Fruit fly (Drosophila melanogaster): Measurements from ENCODE around the gene Ir94e.
A peak's percentile ranks its signal among the peaks of the same experiment; 100 is the strongest.

The Ir94e gene

dm6 chr3R:23372624-23373023 is 32.7 kb upstream of the Ir94e start, which contains the start of gene CG42827:
Gene CG42827, plus strand, starts transcription at chr3R:23372924.
- TF ChIP-seq Ets98B (GFP tag; IDR thresholded peaks at IDR 0.05), result no peak
- no peak for TF ChIP-seq CG8159 (tag; optimal IDR thresholded peaks at IDR 0.05)
- TF ChIP-seq CG9948 (tag; optimal IDR thresholded peaks at IDR 0.05), result no peak
- no peak for TF ChIP-seq CG17806 (tag; optimal IDR thresholded peaks at IDR 0.05)
- TF ChIP-seq CG34367 (tag; optimal IDR thresholded peaks at IDR 0.05), result no peak
- no peak for TF ChIP-seq Pif1A (GFP tag; optimal IDR thresholded peaks at IDR 0.05)
- no peak for TF ChIP-seq EcR (GFP tag; optimal IDR thresholded peaks at IDR 0.05)
- TF ChIP-seq fd96Ca (GFP tag; IDR thresholded peaks at IDR 0.05), result no peak
- no peak for TF ChIP-seq gl (tag; optimal IDR thresholded peaks at IDR 0.05)
- TF ChIP-seq D1 (tag; optimal IDR thresholded peaks at IDR 0.05), result no peak
- no peak for TF ChIP-seq Snoo (tag; optimal IDR thresholded peaks at IDR 0.05)
- TF ChIP-seq rn (GFP tag; IDR thresholded peaks at IDR 0.05), result no peak
- no peak for TF ChIP-seq Pif1B (GFP tag; optimal IDR thresholded peaks at IDR 0.05)
- no peak for TF ChIP-seq CG32121 (GFP tag; IDR thresholded peaks at IDR 0.05)
- TF ChIP-seq CG8301 (tag; optimal IDR thresholded peaks at IDR 0.05), result no peak
- no peak for TF ChIP-seq CG4496 (GFP tag; IDR thresholded peaks at IDR 0.05)
- no peak for TF ChIP-seq CG14655 (GFP tag; optimal IDR thresholded peaks at IDR 0.05)
- TF ChIP-seq CG13204 (GFP tag; optimal IDR thresholded peaks at IDR 0.05), result no peak
- TF ChIP-seq CG10348 (GFP tag; IDR thresholded peaks at IDR 0.05), result no peak
- TF ChIP-seq CG15710 (tag; optimal IDR thresholded peaks at IDR 0.05), result no peak

dm6 chr3R:23373403-23373802 is 31.9 kb upstream of the Ir94e start, which contains the start of gene CG42828:
Gene CG42828, plus strand, starts transcription at chr3R:23373703.
- TF ChIP-seq CG17806 (tag; optimal IDR thresholded peaks at IDR 0.05) (no peak), D1 (tag; optimal IDR thresholded peaks at IDR 0.05) (no peak), gl (tag; optimal IDR thresholded peaks at IDR 0.05) (no peak), Ets98B (GFP tag; IDR thresholded peaks at IDR 0.05) (no peak), Snoo (tag; optimal IDR thresholded peaks at IDR 0.05) (no peak), CG8159 (tag; optimal IDR thresholded peaks at IDR 0.05) (no peak), CG10348 (GFP tag; IDR thresholded peaks at IDR 0.05) (no peak), EcR (GFP tag; optimal IDR thresholded peaks at IDR 0.05) (no peak), CG14655 (GFP tag; optimal IDR thresholded peaks at IDR 0.05) (no peak), CG15710 (tag; optimal IDR thresholded peaks at IDR 0.05) (no peak), CG32121 (GFP tag; IDR thresholded peaks at IDR 0.05) (no peak), CG4496 (GFP tag; IDR thresholded peaks at IDR 0.05) (no peak), CG13204 (GFP tag; optimal IDR thresholded peaks at IDR 0.05) (no peak), CG12605 (GFP tag; IDR thresholded peaks at IDR 0.05) (no peak), CG9948 (tag; optimal IDR thresholded peaks at IDR 0.05) (no peak)

- TF ChIP-seq CG9948 (tag; optimal IDR thresholded peaks at IDR 0.05) (no peak), Ets98B (GFP tag; IDR thresholded peaks at IDR 0.05) (peak; percentile 84), Snoo (tag; optimal IDR thresholded peaks at IDR 0.05) (peak; percentile 57), rn (GFP tag; IDR thresholded peaks at IDR 0.05) (peak; percentile 51), CG17806 (tag; optimal IDR thresholded peaks at IDR 0.05) (peak; percentile 20), EcR (GFP tag; optimal IDR thresholded peaks at IDR 0.05) (no peak), CG4496 (GFP tag; IDR thresholded peaks at IDR 0.05) (peak; percentile 87), CG12605 (GFP tag; IDR thresholded peaks at IDR 0.05) (peak; percentile 81), CG15710 (tag; optimal IDR thresholded peaks at IDR 0.05) (peak; percentile 10), CG8301 (tag; optimal IDR thresholded peaks at IDR 0.05) (peak; percentile 19), gl (tag; optimal IDR thresholded peaks at IDR 0.05) (peak; percentile 46), fd96Ca (GFP tag; IDR thresholded peaks at IDR 0.05) (peak; percentile 74; the same call in 2 of the 3 replicates), Pif1B (GFP tag; optimal IDR thresholded peaks at IDR 0.05) (peak; percentile 51), CG10348 (GFP tag; IDR thresholded peaks at IDR 0.05) (no peak), CG32121 (GFP tag; IDR thresholded peaks at IDR 0.05) (peak; percentile 89), D1 (tag; optimal IDR thresholded peaks at IDR 0.05) (no peak), CG14655 (GFP tag; optimal IDR thresholded peaks at IDR 0.05) (peak; percentile 30), CG34367 (tag; optimal IDR thresholded peaks at IDR 0.05) (no peak), CG8159 (tag; optimal IDR thresholded peaks at IDR 0.05) (peak; percentile 22), CG13204 (GFP tag; optimal IDR thresholded peaks at IDR 0.05) (peak; percentile 23), Pif1A (GFP tag; optimal IDR thresholded peaks at IDR 0.05) (peak; percentile 76)
Measured at dm6 chr3R:23374290-23374689, 31.0 kb upstream of the Ir94e start.

- TF ChIP-seq fd96Ca (GFP tag; IDR thresholded peaks at IDR 0.05) (0 out of 3 replicates have a peak, but pooled peaks have one; percentile 28), rn (GFP tag; IDR thresholded peaks at IDR 0.05) (no peak), gl (tag; optimal IDR thresholded peaks at IDR 0.05) (no peak), D1 (tag; optimal IDR thresholded peaks at IDR 0.05) (no peak)
Measured at dm6 chr3R:23377288-23377687, 28.0 kb upstream of the Ir94e start.

- TF ChIP-seq CG14655 (GFP tag; optimal IDR thresholded peaks at IDR 0.05), result no peak
- 0 out of 3 replicates have a peak, but pooled peaks have one; percentile 38 for TF ChIP-seq CG4496 (GFP tag; IDR thresholded peaks at IDR 0.05)
- no peak for TF ChIP-seq CG17806 (tag; optimal IDR thresholded peaks at IDR 0.05)
- no peak for TF ChIP-seq fd96Ca (GFP tag; IDR thresholded peaks at IDR 0.05)
Measured at dm6 chr3R:23383723-23384122, 21.6 kb upstream of the Ir94e start.

dm6 chr3R:23384591-23385260 is 20.6 kb upstream of the Ir94e start, which contains the start of gene CG4393:
Gene CG4393, minus strand, starts transcription at chr3R:23384777.
- TF ChIP-seq CG14655 (GFP tag; optimal IDR thresholded peaks at IDR 0.05), result peak; percentile 60
- TF ChIP-seq CG32121 (GFP tag; IDR thresholded peaks at IDR 0.05), result peak; percentile 39; the same call in 1 of the 2 replicates
- TF ChIP-seq CG12605 (GFP tag; IDR thresholded peaks at IDR 0.05), result peak; percentile 57; the same call in 1 of the 2 replicates
- no peak for TF ChIP-seq D1 (tag; optimal IDR thresholded peaks at IDR 0.05)
- peak; percentile 53; the same call in 2 of the 3 replicates for TF ChIP-seq fd96Ca (GFP tag; IDR thresholded peaks at IDR 0.05)
- TF ChIP-seq Ets98B (GFP tag; IDR thresholded peaks at IDR 0.05), result peak; percentile 55
- TF ChIP-seq CG34367 (tag; optimal IDR thresholded peaks at IDR 0.05), result peak; percentile 13
- no peak for TF ChIP-seq CG10348 (GFP tag; IDR thresholded peaks at IDR 0.05)
- peak; percentile 38 for TF ChIP-seq Pif1B (GFP tag; optimal IDR thresholded peaks at IDR 0.05)
- no peak for TF ChIP-seq CG17806 (tag; optimal IDR thresholded peaks at IDR 0.05)
- TF ChIP-seq CG9948 (tag; optimal IDR thresholded peaks at IDR 0.05), result no peak
- TF ChIP-seq CG13204 (GFP tag; optimal IDR thresholded peaks at IDR 0.05), result peak; percentile 12
- peak; percentile 0 for TF ChIP-seq CG8159 (tag; optimal IDR thresholded peaks at IDR 0.05)
- TF ChIP-seq CG4496 (GFP tag; IDR thresholded peaks at IDR 0.05), result peak; percentile 45; the same call in 1 of the 3 replicates
- TF ChIP-seq CG15710 (tag; optimal IDR thresholded peaks at IDR 0.05), result peak; percentile 16
- peak; percentile 41 for TF ChIP-seq CG8301 (tag; optimal IDR thresholded peaks at IDR 0.05)
- TF ChIP-seq EcR (GFP tag; optimal IDR thresholded peaks at IDR 0.05), result no peak
- TF ChIP-seq Snoo (tag; optimal IDR thresholded peaks at IDR 0.05), result no peak
- TF ChIP-seq Pif1A (GFP tag; optimal IDR thresholded peaks at IDR 0.05), result peak; percentile 52
- TF ChIP-seq gl (tag; optimal IDR thresholded peaks at IDR 0.05), result peak; percentile 31
- TF ChIP-seq rn (GFP tag; IDR thresholded peaks at IDR 0.05), result no peak
